Worm (Caenorhabditis elegans) whole organism, L1 larva: ENCODE data around the gene F55C12.2.

Experiments used
- C04F5.9 ChIP-seq: sonication (generic microtip); optimal IDR thresholded peaks from 2 replicates; lab custom pipeline; 2016; ENCODE audit warnings: missing genetic modification characterization, missing compliant biosample characterization
- C16A3.4 ChIP-seq: fragments of 150-350 bp; optimal IDR thresholded peaks from 2 replicates; lab custom pipeline; 2014; ENCODE audit warnings: missing biosample characterization, missing genetic modification characterization
- Y116A8C.19 ChIP-seq: sonication (generic microtip); optimal IDR thresholded peaks from 2 replicates; lab custom pipeline; 2016; ENCODE audit warnings: missing compliant biosample characterization, missing genetic modification characterization, borderline replicate concordance
- aha-1 ChIP-seq: fragments of 150-350 bp; optimal IDR thresholded peaks from 2 replicates; lab custom pipeline; 2014; ENCODE audit warnings: missing biosample characterization, missing genetic modification characterization
- ama-1 ChIP-seq: fragments of 150-350 bp; optimal IDR thresholded peaks from 2 replicates; lab custom pipeline; 2014
- ceh-8 ChIP-seq: fragments of 200-800 bp; sonication (Bioruptor generic); optimal IDR thresholded peaks from 2 replicates; lab custom pipeline; 2018; ENCODE audit warnings: mild to moderate bottlenecking, missing genetic modification characterization, moderate library complexity, missing compliant biosample characterization
- ceh-88 ChIP-seq: fragments of 200-800 bp; sonication (Bioruptor generic); IDR thresholded peaks from 2 replicates; pipeline ENCODE4 v1.3.6; 2022; ENCODE audit warnings: missing genetic modification characterization, missing compliant biosample characterization
- dpl-1 ChIP-seq, 3 experiments: fragments of 150-350 bp in 2 of 3; sonication (generic microtip) in 1 of 3; optimal IDR thresholded peaks; 2 replicates each; lab custom pipeline; 2014 to 2017; ENCODE audit warnings: missing biosample characterization in 3 of 3, missing genetic modification characterization in 3 of 3, missing genetic modification reagents in 3 of 3
- dsc-1 ChIP-seq: sonication (generic microtip); optimal IDR thresholded peaks from 2 replicates; lab custom pipeline; 2016; ENCODE audit warnings: mild to moderate bottlenecking, missing genetic modification characterization, missing compliant biosample characterization
- elt-2 ChIP-seq: sonication (generic microtip); optimal IDR thresholded peaks from 2 replicates; lab custom pipeline; 2016; ENCODE audit warnings: missing genetic modification characterization, mild to moderate bottlenecking, inconsistent platforms, missing compliant biosample characterization, missing genetic modification reagents
- ets-5 ChIP-seq: fragments of 200-800 bp; sonication (Bioruptor generic); IDR thresholded peaks from 2 replicates; pipeline ENCODE4 v1.3.6; 2022; ENCODE audit warnings: missing genetic modification characterization, missing compliant biosample characterization
- fkh-8 ChIP-seq: sonication (generic microtip); optimal IDR thresholded peaks from 2 replicates; lab custom pipeline; 2016; ENCODE audit warnings: mild to moderate bottlenecking, missing genetic modification characterization, missing compliant biosample characterization
- fos-1 ChIP-seq: fragments of 150-350 bp; optimal IDR thresholded peaks from 2 replicates; lab custom pipeline; 2014; ENCODE audit warnings: missing biosample characterization, missing genetic modification characterization
- hlh-17 ChIP-seq: fragments of 200-800 bp; sonication (Bioruptor generic); optimal IDR thresholded peaks from 2 replicates; lab custom pipeline; 2018; ENCODE audit warnings: missing genetic modification characterization, mild to moderate bottlenecking, missing compliant biosample characterization, moderate library complexity, borderline replicate concordance
- hpl-2 ChIP-seq: fragments of 150-350 bp; optimal IDR thresholded peaks from 2 replicates; lab custom pipeline; 2014; ENCODE audit warnings: missing biosample characterization, missing genetic modification reagents, missing genetic modification characterization
- jun-1 ChIP-seq: fragments of 150-350 bp; optimal IDR thresholded peaks from 2 replicates; lab custom pipeline; 2014; ENCODE audit warnings: missing biosample characterization, missing genetic modification reagents, missing genetic modification characterization
- lin-13 ChIP-seq: fragments of 150-350 bp; optimal IDR thresholded peaks from 2 replicates; lab custom pipeline; 2014; ENCODE audit warnings: missing biosample characterization, missing genetic modification reagents, missing genetic modification characterization
- lin-14 ChIP-seq: fragments of 200-800 bp; sonication (Bioruptor generic); optimal IDR thresholded peaks from 2 replicates; lab custom pipeline; 2018; ENCODE audit warnings: mild to moderate bottlenecking, missing genetic modification characterization, moderate library complexity, missing compliant biosample characterization
- lin-35 ChIP-seq, 2 experiments: fragments of 150-350 bp; optimal IDR thresholded peaks; 2 replicates each; lab custom pipeline; 2014; ENCODE audit warnings: missing biosample characterization in 2 of 2, missing genetic modification characterization in 2 of 2, missing genetic modification reagents in 2 of 2
- lin-39 ChIP-seq: fragments of 150-350 bp; optimal IDR thresholded peaks from 2 replicates; lab custom pipeline; 2014; ENCODE audit warnings: missing biosample characterization, missing genetic modification reagents, missing genetic modification characterization
- lsy-2 ChIP-seq, 2 experiments: fragments of 150-350 bp; optimal IDR thresholded peaks; 2 replicates each; lab custom pipeline; 2014; ENCODE audit warnings: missing biosample characterization in 2 of 2, missing genetic modification characterization in 2 of 2
- mab-9 ChIP-seq: fragments of 200-800 bp; sonication (Bioruptor generic); IDR thresholded peaks from 2 replicates; pipeline ENCODE4 v1.3.6; 2022; ENCODE audit warnings: missing genetic modification reagents, missing genetic modification characterization, missing compliant biosample characterization
- mdl-1 ChIP-seq, 2 experiments: fragments of 150-350 bp; optimal IDR thresholded peaks; 2 replicates each; lab custom pipeline; 2014 to 2017; ENCODE audit warnings: missing biosample characterization in 2 of 2, missing genetic modification characterization in 2 of 2, inconsistent platforms in 1 of 2
- mep-1 ChIP-seq: fragments of 150-350 bp; optimal IDR thresholded peaks from 2 replicates; lab custom pipeline; 2014; ENCODE audit warnings: missing biosample characterization, missing genetic modification characterization
- nhr-11 ChIP-seq: fragments of 150-350 bp; optimal IDR thresholded peaks from 2 replicates; lab custom pipeline; 2014; ENCODE audit warnings: missing biosample characterization, missing genetic modification characterization
- nhr-12 ChIP-seq: sonication (generic microtip); optimal IDR thresholded peaks from 2 replicates; lab custom pipeline; 2017; ENCODE audit warnings: missing biosample characterization, missing genetic modification characterization
- nhr-19 ChIP-seq: fragments of 200-800 bp; sonication (Bioruptor generic); conservative IDR thresholded peaks from 2 replicates; pipeline ENCODE4 v1.3.6; 2022; ENCODE audit warnings: missing genetic modification characterization, missing compliant biosample characterization
- nhr-20 ChIP-seq: sonication (generic microtip); optimal IDR thresholded peaks from 2 replicates; lab custom pipeline; 2016; ENCODE audit warnings: mild to moderate bottlenecking, missing genetic modification characterization, missing compliant biosample characterization
- nhr-237 ChIP-seq: fragments of 150-350 bp; optimal IDR thresholded peaks from 2 replicates; lab custom pipeline; 2014; ENCODE audit warnings: missing biosample characterization, missing genetic modification characterization
- nhr-28 ChIP-seq: fragments of 150-350 bp; optimal IDR thresholded peaks from 2 replicates; lab custom pipeline; 2014; ENCODE audit warnings: missing biosample characterization, missing genetic modification characterization
- nhr-47 ChIP-seq: sonication (generic microtip); optimal IDR thresholded peaks from 2 replicates; lab custom pipeline; 2016; ENCODE audit warnings: mild to moderate bottlenecking, missing genetic modification characterization, moderate library complexity, missing compliant biosample characterization
- nhr-71 ChIP-seq: sonication (generic microtip); optimal IDR thresholded peaks from 2 replicates; lab custom pipeline; 2016; ENCODE audit warnings: mild to moderate bottlenecking, missing genetic modification characterization, moderate library complexity, missing compliant biosample characterization
- nhr-76 ChIP-seq: sonication (generic microtip); optimal IDR thresholded peaks from 2 replicates; lab custom pipeline; 2017; ENCODE audit warnings: missing biosample characterization, missing genetic modification characterization
- nhr-77 ChIP-seq: fragments of 150-350 bp; optimal IDR thresholded peaks from 2 replicates; lab custom pipeline; 2014; ENCODE audit warnings: missing biosample characterization, missing genetic modification characterization
- nhr-84 ChIP-seq: sonication (generic microtip); optimal IDR thresholded peaks from 2 replicates; lab custom pipeline; 2017; ENCODE audit warnings: missing biosample characterization, missing genetic modification characterization
- nhr-85 ChIP-seq: sonication (generic microtip); peaks from one replicate; lab custom pipeline; 2016; ENCODE audit warnings: missing genetic modification characterization, inconsistent platforms, missing compliant biosample characterization
- pax-3 ChIP-seq: fragments of 200-800 bp; sonication (Bioruptor generic); optimal IDR thresholded peaks from 2 replicates; lab custom pipeline; 2018; ENCODE audit warnings: mild to moderate bottlenecking, missing genetic modification characterization, moderate library complexity, missing compliant biosample characterization
- pqm-1 ChIP-seq: sonication (generic microtip); optimal IDR thresholded peaks from 3 replicates; lab custom pipeline; 2017; ENCODE audit warnings: missing biosample characterization, missing genetic modification characterization
- rnt-1 ChIP-seq: sonication (generic microtip); optimal IDR thresholded peaks from 2 replicates; lab custom pipeline; 2016; ENCODE audit warnings: mild to moderate bottlenecking, missing genetic modification characterization, moderate library complexity, missing compliant biosample characterization
- sox-4 ChIP-seq: sonication (generic microtip); optimal IDR thresholded peaks from 2 replicates; lab custom pipeline; 2016; ENCODE audit warnings: missing genetic modification characterization, missing compliant biosample characterization
- tbx-2 ChIP-seq: sonication (generic microtip); optimal IDR thresholded peaks from 2 replicates; lab custom pipeline; 2016; ENCODE audit warnings: missing genetic modification characterization, missing compliant biosample characterization
- tlp-1 ChIP-seq: fragments of 150-350 bp; optimal IDR thresholded peaks from 2 replicates; lab custom pipeline; 2014; ENCODE audit warnings: missing biosample characterization, missing genetic modification characterization
- unc-130 ChIP-seq: fragments of 150-350 bp; optimal IDR thresholded peaks from 2 replicates; lab custom pipeline; 2017; ENCODE audit warnings: missing biosample characterization, missing genetic modification characterization, inconsistent platforms
- unc-62 ChIP-seq: fragments of 150-350 bp; optimal IDR thresholded peaks from 2 replicates; lab custom pipeline; 2014; ENCODE audit warnings: missing biosample characterization, missing genetic modification reagents, missing genetic modification characterization
- unc-98 ChIP-seq: fragments of 200-800 bp; sonication (Bioruptor generic); IDR thresholded peaks from 2 replicates; pipeline ENCODE4 v1.3.6; 2022; ENCODE audit warnings: missing genetic modification characterization, missing compliant biosample characterization
- vab-15 ChIP-seq: sonication (generic microtip); optimal IDR thresholded peaks from 2 replicates; lab custom pipeline; 2017; ENCODE audit warnings: missing genotype, mild to moderate bottlenecking, missing genetic modification characterization, missing compliant biosample characterization
- zag-1 ChIP-seq: fragments of 150-350 bp; optimal IDR thresholded peaks from 2 replicates; lab custom pipeline; 2014; ENCODE audit warnings: missing biosample characterization, missing genetic modification characterization
- zip-4 ChIP-seq: fragments of 200-800 bp; sonication (Bioruptor generic); optimal IDR thresholded peaks from 2 replicates; lab custom pipeline; 2018; ENCODE audit warnings: mild to moderate bottlenecking, missing genetic modification characterization, moderate library complexity, missing compliant biosample characterization
- ztf-4 ChIP-seq: fragments of 150-350 bp; optimal IDR thresholded peaks from 2 replicates; lab custom pipeline; 2014; ENCODE audit warnings: missing biosample characterization, missing genetic modification characterization

F55C12.2 gene

DNA sequence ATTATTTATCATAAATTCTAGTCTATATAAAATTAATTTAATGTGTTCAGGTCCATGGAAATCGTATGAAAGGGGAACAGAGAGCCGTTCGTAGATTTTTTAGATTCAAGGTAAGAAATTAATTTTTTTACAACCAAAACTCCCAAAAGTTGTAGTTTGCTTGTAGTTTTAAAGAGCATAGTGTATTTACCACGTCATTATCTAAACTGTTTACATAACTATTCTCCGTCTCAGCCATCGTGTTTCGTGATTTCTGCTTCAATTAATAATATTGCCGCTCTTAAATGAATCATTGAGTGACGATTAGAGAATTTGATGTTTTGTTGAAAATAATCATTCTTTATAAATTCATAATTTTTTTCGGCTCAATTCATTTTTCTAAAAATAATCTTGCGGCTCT lies 34.7 kb downstream of the F55C12.2 start, which contains the start of gene cgt-3:
Gene cgt-3, plus strand, starts transcription at position 51 of the 400 bp plus-strand sequence.
- no peak for TF ChIP-seq nhr-76
- TF ChIP-seq jun-1: no peak
- no peak for TF ChIP-seq nhr-11 (tag; lab: Kevin White, UChicago)
- peak; percentile 4 for TF ChIP-seq nhr-20 (tag; lab: Kevin White, UChicago)
- no peak for TF ChIP-seq tbx-2

DNA sequence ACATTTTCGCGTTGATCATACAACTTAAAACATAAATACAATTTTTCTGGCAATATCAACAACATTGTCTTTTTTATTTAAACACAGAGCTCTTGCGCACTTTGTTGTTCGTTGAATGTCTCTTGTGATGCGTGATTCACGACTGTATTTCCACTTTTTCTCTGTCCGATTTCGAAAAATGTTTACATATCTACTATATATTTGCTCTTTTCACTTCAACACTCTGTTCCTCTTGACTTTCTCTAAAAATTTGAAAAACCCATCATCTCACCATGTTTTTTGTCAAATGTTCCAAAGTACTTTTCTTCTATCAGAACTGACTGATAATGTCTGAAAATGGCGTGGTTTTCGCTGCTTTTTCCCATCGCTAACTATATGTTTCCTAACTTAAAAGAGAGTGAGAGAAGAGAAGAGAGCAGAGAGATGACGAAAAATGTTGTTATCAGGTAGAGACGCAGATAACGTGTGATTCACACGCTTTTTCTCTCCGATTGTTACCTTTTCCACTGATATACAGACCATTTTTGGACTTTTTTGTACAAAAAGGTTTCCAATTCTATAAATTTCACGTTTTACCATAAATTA lies 35.4 kb downstream of the F55C12.2 start:
- TF ChIP-seq jun-1 (peak; percentile 7), lin-39 (tag; lab: Kevin White, UChicago) (no peak), hpl-2 (GFP tag; lab: Kevin White, UChicago) (peak; percentile 8), nhr-28 (tag; lab: Kevin White, UChicago) (no peak), unc-98 (GFP tag; lab: Robert Waterston, UW) (no peak), zip-4 (no peak), mep-1 (tag; lab: Kevin White, UChicago) (peak; percentile 11), dpl-1 (GFP tag; optimal IDR thresholded peaks at IDR 0.05; lab: Kevin White, UChicago) (no peak), hlh-17 (GFP tag; lab: Kevin White, UChicago) (no peak), tlp-1 (tag; lab: Kevin White, UChicago) (no peak), ceh-8 (GFP tag; lab: Kevin White, UChicago) (no peak), mab-9 (GFP tag; lab: Robert Waterston, UW) (no peak), nhr-71 (tag; lab: Kevin White, UChicago) (no peak), nhr-84 (tag; lab: Kevin White, UChicago) (no peak), sox-4 (no peak), ceh-88 (no peak), Y116A8C.19 (tag; lab: Kevin White, UChicago) (no peak), unc-62 (GFP tag; lab: Kevin White, UChicago) (no peak), fos-1 (tag; lab: Kevin White, UChicago) (no peak), C16A3.4 (no peak), nhr-19 (GFP tag; lab: Robert Waterston, UW) (no peak), fkh-8 (tag; lab: Kevin White, UChicago) (no peak), nhr-85 (no peak), mdl-1 (tag; optimal IDR thresholded peaks at IDR 0.05; lab: Kevin White, UChicago) (no peak), pax-3 (tag; lab: Kevin White, UChicago) (no peak), dsc-1 (tag; lab: Kevin White, UChicago) (no peak), C04F5.9 (tag; lab: Kevin White, UChicago) (no peak), vab-15 (tag; lab: Kevin White, UChicago) (no peak), zag-1 (tag; lab: Kevin White, UChicago) (no peak), ama-1 (lab: Kevin White, UChicago) (no peak), nhr-11 (tag; lab: Kevin White, UChicago) (no peak), nhr-77 (tag; lab: Kevin White, UChicago) (peak; percentile 54), lin-35 (GFP tag; optimal IDR thresholded peaks at IDR 0.05; lab: Kevin White, UChicago) (peak in 1 of 2 experiments; percentile 36), tbx-2 (no peak), nhr-237 (tag; lab: Kevin White, UChicago) (no peak), ets-5 (GFP tag; lab: Robert Waterston, UW) (no peak), lin-13 (GFP tag; lab: Kevin White, UChicago) (no peak), pqm-1 (peak; percentile 91), elt-2 (tag; lab: Kevin White, UChicago) (peak; percentile 71), aha-1 (no peak), unc-130 (tag; lab: Kevin White, UChicago) (no peak), ztf-4 (tag; lab: Kevin White, UChicago) (no peak), nhr-47 (no peak), lsy-2 (tag; optimal IDR thresholded peaks at IDR 0.05; lab: Kevin White, UChicago) (peak in 1 of 2 experiments; percentile 19), lin-14 (GFP tag; lab: Kevin White, UChicago) (peak; percentile 19), nhr-12 (tag; lab: Kevin White, UChicago) (no peak), rnt-1 (no peak)
